Worm (Caenorhabditis elegans) whole organism, L1 larva: ENCODE results near the gene F55C12.4.

ENCODE experiments used
- elt-2 ChIP-seq: sonication (generic microtip); optimal IDR thresholded peaks from 2 replicates; lab custom pipeline; 2016; ENCODE audit warnings: missing genetic modification characterization, mild to moderate bottlenecking, inconsistent platforms, missing compliant biosample characterization, missing genetic modification reagents
- elt-3 ChIP-seq, 6 experiments: fragments of 150-350 bp in 1 of 6; sonication (generic microtip); optimal IDR thresholded peaks; 2 replicates each; lab custom pipeline; 2017 to 2018; ENCODE audit warnings: missing biosample characterization in 6 of 6, missing genetic modification characterization in 6 of 6, inconsistent platforms in 1 of 6
- lsy-2 ChIP-seq, 2 experiments: fragments of 150-350 bp; optimal IDR thresholded peaks; 2 replicates each; lab custom pipeline; 2014; ENCODE audit warnings: missing biosample characterization in 2 of 2, missing genetic modification characterization in 2 of 2
- mep-1 ChIP-seq: fragments of 150-350 bp; optimal IDR thresholded peaks from 2 replicates; lab custom pipeline; 2014; ENCODE audit warnings: missing biosample characterization, missing genetic modification characterization
- nhr-76 ChIP-seq: sonication (generic microtip); optimal IDR thresholded peaks from 2 replicates; lab custom pipeline; 2017; ENCODE audit warnings: missing biosample characterization, missing genetic modification characterization
- nhr-77 ChIP-seq: fragments of 150-350 bp; optimal IDR thresholded peaks from 2 replicates; lab custom pipeline; 2014; ENCODE audit warnings: missing biosample characterization, missing genetic modification characterization
- snpc-4 ChIP-seq: fragments of 150-350 bp; optimal IDR thresholded peaks from 2 replicates; lab custom pipeline; 2014; ENCODE audit warnings: missing biosample characterization, missing genetic modification characterization
- snu-23 ChIP-seq: sonication (generic microtip); optimal IDR thresholded peaks from 2 replicates; lab custom pipeline; 2016; ENCODE audit warnings: missing genetic modification characterization, missing compliant biosample characterization
- ztf-4 ChIP-seq: fragments of 150-350 bp; optimal IDR thresholded peaks from 2 replicates; lab custom pipeline; 2014; ENCODE audit warnings: missing biosample characterization, missing genetic modification characterization

DNA sequence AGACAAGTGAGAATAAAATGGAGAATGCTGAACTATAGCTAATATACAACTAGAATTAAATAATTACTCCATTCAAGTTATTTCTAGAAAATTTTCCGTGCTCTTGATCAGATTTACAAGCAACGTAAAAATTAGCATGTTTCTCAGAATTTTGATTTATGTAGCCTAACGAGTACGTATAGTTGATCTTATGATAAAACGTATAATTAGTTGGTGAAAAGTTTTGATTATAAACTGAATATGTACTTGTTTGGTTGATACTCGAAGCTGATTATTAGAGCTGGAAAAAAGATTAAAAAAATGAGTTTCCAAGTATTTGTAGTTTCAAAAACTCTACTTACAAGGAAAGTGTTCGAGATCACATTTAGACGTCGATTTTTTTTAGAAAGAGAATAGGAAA is 38.3 kb upstream of the F55C12.4 start:
- TF ChIP-seq nhr-76 (tag; lab: Kevin White, UChicago), result no peak
- no peak for TF ChIP-seq lsy-2 (tag; optimal IDR thresholded peaks at IDR 0.05; lab: Kevin White, UChicago)
- no peak for TF ChIP-seq ztf-4
- no peak for TF ChIP-seq snpc-4 (tag; lab: Kevin White, UChicago)
- no peak for TF ChIP-seq mep-1 (tag; lab: Kevin White, UChicago)
- TF ChIP-seq snu-23, result no peak
- no peak for TF ChIP-seq elt-2 (tag; lab: Kevin White, UChicago)
- TF ChIP-seq elt-3 (tag; optimal IDR thresholded peaks at IDR 0.05; lab: Kevin White, UChicago), result no peak
- TF ChIP-seq nhr-77, result no peak
